Worm (Caenorhabditis elegans): ENCODE results near the gene epic-3.

- TF ChIP-seq snpc-4 (tag; optimal IDR thresholded peaks at IDR 0.05) (no peak), dpl-1 (GFP tag; optimal IDR thresholded peaks at IDR 0.05) (no peak), attf-4 (tag; optimal IDR thresholded peaks at IDR 0.05) (no peak), nhr-11 (tag; optimal IDR thresholded peaks at IDR 0.05) (no peak), ama-1 (optimal IDR thresholded peaks at IDR 0.05) (no peak), php-3 (GFP tag; IDR thresholded peaks at IDR 0.05) (no peak), nhr-25 (tag; optimal IDR thresholded peaks at IDR 0.05; ENCODE audit: borderline replicate concordance, insufficient read depth) (no peak), unc-62 (GFP tag; optimal IDR thresholded peaks at IDR 0.05 in 1 of 2) (no peak), unc-62 (tag; optimal IDR thresholded peaks at IDR 0.05) (no peak), nhr-6 (tag; optimal IDR thresholded peaks at IDR 0.05) (no peak), tag-97 (GFP tag; IDR thresholded peaks at IDR 0.05) (no peak)
Observed at ce11 chrIV:1699599-1699998, 24.6 kb downstream of the epic-3 start, which contains the start of gene bus-2.
